Worm (Caenorhabditis elegans): ENCODE results near the gene acr-9.

acr-9 gene

ce11 chrX:13615181-13615580 lies 31.5 kb downstream of the acr-9 start:
- no peak for TF ChIP-seq F22D6.2 (tag; optimal IDR thresholded peaks at IDR 0.05)
- TF ChIP-seq nfyb-1 (GFP tag; IDR thresholded peaks at IDR 0.05) = no peak
- TF ChIP-seq ztf-28 (GFP tag; IDR thresholded peaks at IDR 0.05) = no peak
- no peak for TF ChIP-seq dox-1 (GFP tag; IDR thresholded peaks at IDR 0.05)
- no peak for TF ChIP-seq tbp1 (GFP tag; optimal IDR thresholded peaks at IDR 0.05)
- no peak for TF ChIP-seq snpc-1.1 (tag; optimal IDR thresholded peaks at IDR 0.05; ENCODE audit: insufficient read depth)
- TF ChIP-seq attf-5 (GFP tag; optimal IDR thresholded peaks at IDR 0.05) = no peak
- TF ChIP-seq sptf-2 (GFP tag; optimal IDR thresholded peaks at IDR 0.05) = no peak
- no peak for TF ChIP-seq repo-1 (tag; optimal IDR thresholded peaks at IDR 0.05)
- no peak for TF ChIP-seq bed-1 (GFP tag; IDR thresholded peaks at IDR 0.05)
- no peak for TF ChIP-seq gei-17 (GFP tag; optimal IDR thresholded peaks at IDR 0.05)
- TF ChIP-seq egl-18 (GFP tag; IDR thresholded peaks at IDR 0.05) = no peak
- no peak for TF ChIP-seq T26A5.8 (tag; optimal IDR thresholded peaks at IDR 0.05)
- no peak for TF ChIP-seq Y53F4B.3 (GFP tag; IDR thresholded peaks at IDR 0.05)
- no peak for TF ChIP-seq fkh-3 (tag; optimal IDR thresholded peaks at IDR 0.05)
- no peak for TF ChIP-seq lsl-1 (GFP tag; optimal IDR thresholded peaks at IDR 0.05)
- no peak for TF ChIP-seq F57C9.4 (tag; optimal IDR thresholded peaks at IDR 0.05)

DNA sequence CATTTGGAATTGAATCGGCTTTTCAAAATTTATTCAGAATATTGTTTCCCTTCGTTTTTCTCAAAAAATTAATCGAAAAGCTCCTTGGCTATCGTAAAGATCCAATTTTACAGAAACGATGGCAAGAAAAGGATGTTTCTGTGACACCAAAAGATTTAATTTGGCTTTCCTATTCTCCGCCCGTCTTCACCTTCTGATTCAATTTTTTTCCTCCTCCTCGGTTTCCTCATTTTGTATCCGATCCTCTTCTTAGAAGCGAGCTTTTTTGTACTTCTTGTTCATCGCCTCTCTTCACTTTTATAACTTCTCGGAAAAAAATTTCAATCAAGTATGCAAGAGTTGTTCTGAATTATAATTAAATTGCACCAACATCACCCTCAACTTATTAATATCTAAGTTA lies 36.7 kb downstream of the acr-9 start:
- TF ChIP-seq mel-28 (tag; optimal IDR thresholded peaks at IDR 0.05; ENCODE audit: borderline replicate concordance) = no peak
- no peak for TF ChIP-seq nhr-120 (GFP tag; IDR thresholded peaks at IDR 0.05)
- TF ChIP-seq ccch-3 (GFP tag; optimal IDR thresholded peaks at IDR 0.05) = no peak
- TF ChIP-seq rec-8 (tag; optimal IDR thresholded peaks at IDR 0.05) = no peak
- TF ChIP-seq rcor-1 (GFP tag; IDR thresholded peaks at IDR 0.05) = no peak
- TF ChIP-seq hlh-26 (GFP tag; conservative IDR thresholded peaks at IDR 0.05) = no peak
- TF ChIP-seq bed-2 (GFP tag; IDR thresholded peaks at IDR 0.05) = no peak
- TF ChIP-seq ztf-18 (tag; optimal IDR thresholded peaks at IDR 0.05) = no peak
- TF ChIP-seq Y56A3A.18 (GFP tag; IDR thresholded peaks at IDR 0.05) = no peak
- TF ChIP-seq efl-1 (GFP tag; optimal IDR thresholded peaks at IDR 0.05) = no peak
- no peak for TF ChIP-seq F10E7.11 (tag; optimal IDR thresholded peaks at IDR 0.05)
- no peak for TF ChIP-seq him-1 (tag; optimal IDR thresholded peaks at IDR 0.05)
- no peak for TF ChIP-seq hlh-12 (tag; optimal IDR thresholded peaks at IDR 0.05)
- TF ChIP-seq nhr-27 (tag; optimal IDR thresholded peaks at IDR 0.05) = no peak
- TF ChIP-seq akir-1 (GFP tag; optimal IDR thresholded peaks at IDR 0.05) = no peak
- TF ChIP-seq gei-17 (GFP tag; optimal IDR thresholded peaks at IDR 0.05) = no peak
- no peak for TF ChIP-seq fkh-3 (tag; optimal IDR thresholded peaks at IDR 0.05)
- TF ChIP-seq T26A5.8 (tag; optimal IDR thresholded peaks at IDR 0.05) = no peak
- TF ChIP-seq lag-1 (GFP tag; IDR thresholded peaks at IDR 0.05) = no peak

ce11 chrX:13605854-13606253 lies 40.8 kb downstream of the acr-9 start:
- TF ChIP-seq ama-1 (optimal IDR thresholded peaks at IDR 0.05) = no peak
- TF ChIP-seq ama-1 (GFP tag; optimal IDR thresholded peaks at IDR 0.05) = no peak
- TF ChIP-seq snpc-4 (GFP tag; optimal IDR thresholded peaks at IDR 0.05) = no peak
- peak in 2 of 4 experiments; percentile 75 to 84 for TF ChIP-seq snpc-4 (tag; optimal IDR thresholded peaks at IDR 0.05)
